Fruit fly (Drosophila melanogaster): ENCODE measurements around the gene CG42464.
A peak's percentile ranks its signal among the peaks of the same experiment; 100 is the strongest.

Gene CG42464

dm6 chr2L:3698992-3699514, at the start of gene CG42464, which contains the start of gene CG10031:
CG42464 (plus strand) TSS chr2L:3699464.
CG10031 (minus strand) TSS chr2L:3699092.
- TF ChIP-seq kay (GFP tag; ENCODE audit: borderline replicate concordance) (peak; percentile 84), cic (GFP tag; optimal IDR thresholded peaks at IDR 0.05) (no peak)

DNA sequence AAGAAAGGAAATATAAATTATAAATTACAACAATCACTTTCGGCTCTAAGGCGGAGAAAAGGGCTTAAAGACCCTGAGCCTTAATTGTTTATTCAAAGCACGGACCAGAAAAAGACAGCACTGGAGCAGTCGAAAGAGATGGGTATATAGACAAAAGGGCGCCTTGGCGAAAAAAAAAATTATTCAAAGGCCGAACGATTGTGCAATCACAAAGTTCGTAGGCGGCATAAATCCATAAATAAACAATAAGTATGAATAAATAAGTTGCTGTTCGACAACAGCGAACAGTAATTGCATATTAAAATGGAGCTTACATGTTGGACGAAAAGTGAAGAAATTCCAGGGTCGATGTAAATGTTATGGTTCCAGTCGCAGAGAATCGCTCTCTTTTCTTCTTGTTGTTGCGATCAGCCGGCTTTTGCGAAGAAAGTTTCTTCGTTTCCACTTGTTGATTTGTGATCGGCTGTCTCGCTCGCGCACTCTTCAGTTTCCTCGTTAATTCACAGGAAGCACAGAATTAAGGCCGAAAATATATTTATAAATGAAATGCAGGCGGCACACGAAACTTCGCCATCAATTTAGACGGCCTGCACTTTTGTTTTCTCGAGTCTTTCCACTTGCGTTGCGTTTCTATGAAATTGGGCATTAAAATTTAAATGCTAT, 44.2 kb upstream of the CG42464 start:
- TF ChIP-seq bab1 (GFP tag; optimal IDR thresholded peaks at IDR 0.05) (no peak), toe (GFP tag; optimal IDR thresholded peaks at IDR 0.05) (no peak), CG33017 (tag; optimal IDR thresholded peaks at IDR 0.05) (no peak), Crg-1 (GFP tag; optimal IDR thresholded peaks at IDR 0.05) (no peak), kay (GFP tag; ENCODE audit: borderline replicate concordance) (no peak), CG12768 (GFP tag; optimal IDR thresholded peaks at IDR 0.05) (no peak), ovo (GFP tag; optimal IDR thresholded peaks at IDR 0.05) (no peak), Hr96 (GFP tag; optimal IDR thresholded peaks at IDR 0.05) (no peak), Mnt (GFP tag; optimal IDR thresholded peaks at IDR 0.05) (no peak), pad (GFP tag; optimal IDR thresholded peaks at IDR 0.05) (no peak), cnc (optimal IDR thresholded peaks at IDR 0.05) (no peak), CG5204 (GFP tag; optimal IDR thresholded peaks at IDR 0.05) (no peak), Clk (GFP tag; optimal IDR thresholded peaks at IDR 0.05) (no peak), CG1620 (GFP tag; optimal IDR thresholded peaks at IDR 0.05) (no peak), cic (GFP tag; optimal IDR thresholded peaks at IDR 0.05) (no peak), CG14711 (tag; optimal IDR thresholded peaks at IDR 0.05) (no peak), tj (GFP tag; optimal IDR thresholded peaks at IDR 0.05) (no peak), CG7045 (GFP tag; optimal IDR thresholded peaks at IDR 0.05) (no peak), CG7101 (tag; optimal IDR thresholded peaks at IDR 0.05) (no peak)

DNA sequence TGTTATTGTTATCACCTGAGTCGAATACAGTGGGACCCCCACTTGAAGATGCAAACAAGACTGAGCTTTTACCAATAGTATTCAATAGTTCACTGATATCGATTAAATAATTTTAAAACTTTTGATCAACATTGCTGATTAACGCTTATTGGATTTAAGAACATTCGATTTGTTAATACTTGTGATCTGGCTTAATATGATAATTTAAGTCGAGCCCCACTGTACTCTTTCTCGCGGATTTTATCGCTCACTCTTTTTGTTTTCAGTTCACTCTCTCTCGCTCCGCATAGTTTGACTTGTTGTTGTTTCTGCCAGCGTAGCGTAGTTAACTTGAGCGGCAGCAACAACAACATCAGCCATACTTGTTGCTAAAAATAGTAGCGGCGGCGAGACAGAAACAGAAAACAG, 43.6 kb upstream of the CG42464 start:
- TF ChIP-seq CG1620 (GFP tag; optimal IDR thresholded peaks at IDR 0.05) (peak; percentile 98), CG7101 (tag; optimal IDR thresholded peaks at IDR 0.05) (peak; percentile 99), CG5204 (GFP tag; optimal IDR thresholded peaks at IDR 0.05) (peak; percentile 98), CG12768 (GFP tag; optimal IDR thresholded peaks at IDR 0.05) (peak; percentile 99), ovo (GFP tag; optimal IDR thresholded peaks at IDR 0.05) (peak; percentile 95), pad (GFP tag; optimal IDR thresholded peaks at IDR 0.05) (peak; percentile 92), CG33017 (tag; optimal IDR thresholded peaks at IDR 0.05) (peak; percentile 99), tj (GFP tag; optimal IDR thresholded peaks at IDR 0.05) (peak; percentile 90), cic (GFP tag; optimal IDR thresholded peaks at IDR 0.05) (peak; percentile 93), Hr96 (GFP tag; optimal IDR thresholded peaks at IDR 0.05) (peak; percentile 99), CG7045 (GFP tag; optimal IDR thresholded peaks at IDR 0.05) (peak; percentile 98), Mnt (GFP tag; optimal IDR thresholded peaks at IDR 0.05) (peak; percentile 96), CG14711 (tag; optimal IDR thresholded peaks at IDR 0.05) (peak; percentile 96), CG11617 (GFP tag; optimal IDR thresholded peaks at IDR 0.05) (peak; percentile 99), kay (GFP tag; ENCODE audit: borderline replicate concordance) (peak; percentile 98), cnc (optimal IDR thresholded peaks at IDR 0.05) (no peak), bab1 (GFP tag; optimal IDR thresholded peaks at IDR 0.05) (peak; percentile 99), Clk (GFP tag; optimal IDR thresholded peaks at IDR 0.05) (peak; percentile 97), Crg-1 (GFP tag; optimal IDR thresholded peaks at IDR 0.05) (peak; percentile 98), toe (GFP tag; optimal IDR thresholded peaks at IDR 0.05) (peak; percentile 98)

DNA sequence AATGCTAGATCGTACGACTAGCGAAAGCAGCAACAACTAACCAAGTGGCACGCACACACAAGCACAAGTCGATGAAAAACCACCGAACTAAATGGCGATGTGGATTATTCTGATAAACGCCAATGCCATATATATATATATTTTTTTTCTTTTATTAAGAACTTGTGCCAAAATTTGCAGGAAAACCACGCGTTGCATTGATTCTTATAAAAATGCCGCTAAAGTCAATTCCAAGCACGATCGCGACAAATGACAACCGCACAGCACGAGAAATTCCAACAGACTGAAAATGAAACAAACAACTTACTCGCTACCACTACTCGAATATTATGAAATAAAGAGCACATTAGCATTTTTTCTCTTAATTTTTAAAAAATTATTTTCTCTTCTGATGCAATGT, 42.6 kb upstream of the CG42464 start, which contains the start of gene for:
Gene for, minus strand, starts transcription at position 287 of the 400 bp plus-strand sequence.
- TF ChIP-seq Mnt (GFP tag; optimal IDR thresholded peaks at IDR 0.05) = peak; percentile 64
- no peak for TF ChIP-seq Crg-1 (GFP tag; optimal IDR thresholded peaks at IDR 0.05)
- peak; percentile 1 for TF ChIP-seq CG12768 (GFP tag; optimal IDR thresholded peaks at IDR 0.05)
- TF ChIP-seq Clk (GFP tag; optimal IDR thresholded peaks at IDR 0.05) = no peak
- no peak for TF ChIP-seq bab1 (GFP tag; optimal IDR thresholded peaks at IDR 0.05)
- no peak for TF ChIP-seq CG33017 (tag; optimal IDR thresholded peaks at IDR 0.05)

DNA sequence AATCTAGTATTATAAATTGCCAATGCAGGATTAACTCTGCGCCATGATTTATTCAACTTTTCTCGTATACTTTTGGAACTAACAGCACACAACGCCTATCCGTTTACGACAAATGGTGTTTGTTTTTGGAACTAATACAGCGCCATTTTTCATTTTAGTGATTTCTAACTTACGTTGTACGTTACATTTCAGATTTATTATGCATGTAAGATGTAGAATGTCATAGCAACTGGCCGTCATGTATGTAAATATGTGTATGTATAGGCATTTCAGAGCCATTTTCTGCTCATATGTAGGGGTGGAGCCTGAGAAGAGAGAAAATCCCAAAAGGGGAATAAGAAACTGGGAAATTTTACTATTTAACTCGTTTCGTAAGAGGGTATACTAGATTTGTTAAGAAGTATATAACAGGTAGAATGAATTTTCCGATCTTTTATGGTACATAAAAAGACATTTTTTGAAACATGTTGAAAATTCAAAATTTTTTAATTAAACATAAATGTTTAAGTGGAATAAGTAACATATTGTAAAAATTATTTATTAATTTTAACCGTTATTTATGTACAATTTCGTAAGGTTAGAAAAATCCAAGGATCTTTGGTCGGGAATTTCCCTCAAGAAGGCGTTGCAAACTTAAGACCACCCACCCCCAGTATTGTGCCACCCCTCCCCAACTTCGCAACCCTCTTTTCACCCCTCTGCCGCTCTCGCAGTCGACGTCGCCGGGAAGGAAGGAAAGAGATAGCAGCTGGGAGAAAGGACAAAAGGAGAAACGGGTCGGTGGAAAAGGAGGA, 41.7 kb upstream of the CG42464 start:
- no peak for TF ChIP-seq CG14711 (tag; optimal IDR thresholded peaks at IDR 0.05)
- peak; percentile 9 for TF ChIP-seq CG7045 (GFP tag; optimal IDR thresholded peaks at IDR 0.05)
- no peak for TF ChIP-seq cnc (optimal IDR thresholded peaks at IDR 0.05)
- peak; percentile 58 for TF ChIP-seq ovo (GFP tag; optimal IDR thresholded peaks at IDR 0.05)
- TF ChIP-seq toe (GFP tag; optimal IDR thresholded peaks at IDR 0.05) = peak; percentile 55
- peak; percentile 99 for TF ChIP-seq pad (GFP tag; optimal IDR thresholded peaks at IDR 0.05)
- TF ChIP-seq bab1 (GFP tag; optimal IDR thresholded peaks at IDR 0.05) = peak; percentile 12
- TF ChIP-seq kay (GFP tag; ENCODE audit: borderline replicate concordance) = no peak
- TF ChIP-seq CG7101 (tag; optimal IDR thresholded peaks at IDR 0.05) = peak; percentile 19
- TF ChIP-seq CG1620 (GFP tag; optimal IDR thresholded peaks at IDR 0.05) = peak; percentile 57
- TF ChIP-seq cic (GFP tag; optimal IDR thresholded peaks at IDR 0.05) = peak; percentile 30
- TF ChIP-seq Hr96 (GFP tag; optimal IDR thresholded peaks at IDR 0.05) = peak; percentile 45

DNA sequence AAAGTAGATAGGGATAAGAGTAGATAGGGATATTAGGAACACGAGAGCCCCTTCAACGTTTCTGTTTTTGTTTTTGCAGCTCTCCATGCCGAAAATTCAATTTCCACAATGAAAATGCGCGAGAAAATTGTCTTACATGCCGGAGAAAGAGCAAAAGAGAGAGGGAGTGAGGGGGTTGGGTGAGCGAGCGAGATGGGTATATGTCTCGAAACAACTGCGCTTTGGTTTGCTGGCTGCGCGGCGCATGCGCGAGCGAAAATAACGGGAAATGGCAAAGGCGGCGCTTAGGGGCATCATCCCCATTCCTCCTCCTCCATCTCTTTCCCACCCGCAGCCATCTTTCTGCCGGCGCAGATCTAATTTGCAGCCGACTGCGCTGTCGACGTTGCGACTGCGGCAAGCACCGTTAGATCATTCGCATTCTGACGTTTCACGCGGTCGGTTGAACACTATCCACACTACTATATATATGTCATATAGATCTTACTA, 36.9 kb upstream of the CG42464 start, which contains the start of gene Drgx:
Gene Drgx, plus strand, starts transcription at position 439 of the 489 bp plus-strand sequence.
- TF ChIP-seq pad (GFP tag; optimal IDR thresholded peaks at IDR 0.05) = peak; percentile 97
- TF ChIP-seq CG33017 (tag; optimal IDR thresholded peaks at IDR 0.05) = no peak
- peak; percentile 46 for TF ChIP-seq ovo (GFP tag; optimal IDR thresholded peaks at IDR 0.05)
- TF ChIP-seq kay (GFP tag; ENCODE audit: borderline replicate concordance) = no peak
